Worm (Caenorhabditis elegans) whole organism, late embryonic: ENCODE measurements around the gene glb-34.

Experiments used
- elt-2 ChIP-seq: sonication (generic microtip); optimal IDR thresholded peaks from 2 replicates; lab custom pipeline; 2016; ENCODE audit warnings: missing genetic modification reagents, missing genetic modification characterization, missing compliant biosample characterization
- gmeb-2 ChIP-seq: sonication (generic microtip); optimal IDR thresholded peaks from 2 replicates; lab custom pipeline; 2016; ENCODE audit warnings: missing genetic modification characterization, inconsistent platforms, missing compliant biosample characterization

DNA sequence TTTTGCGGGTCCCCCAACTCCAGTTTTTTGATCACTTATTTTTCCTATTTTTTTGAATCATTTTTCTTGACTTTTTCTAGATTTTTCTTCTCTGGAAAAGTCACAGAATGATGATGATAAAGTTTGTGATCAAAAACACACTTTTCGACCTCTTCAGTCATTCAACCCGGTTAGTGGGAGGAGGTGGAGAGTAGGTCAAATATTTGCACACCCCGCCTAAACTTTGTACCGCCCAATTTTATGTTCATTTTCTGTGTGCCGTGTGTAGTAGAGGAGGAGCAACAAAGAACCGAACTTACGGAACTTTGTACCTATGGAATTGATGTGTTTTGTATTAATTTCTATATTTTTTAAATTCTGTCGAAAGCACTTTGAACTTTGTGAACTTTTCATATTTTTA is 45.0 kb upstream of the glb-34 start:
- TF ChIP-seq gmeb-2 (tag; lab: Kevin White, UChicago) (no peak), elt-2 (tag; lab: Kevin White, UChicago) (no peak)
